Worm (Caenorhabditis elegans): ENCODE measurements around the gene mtp-18.

DNA sequence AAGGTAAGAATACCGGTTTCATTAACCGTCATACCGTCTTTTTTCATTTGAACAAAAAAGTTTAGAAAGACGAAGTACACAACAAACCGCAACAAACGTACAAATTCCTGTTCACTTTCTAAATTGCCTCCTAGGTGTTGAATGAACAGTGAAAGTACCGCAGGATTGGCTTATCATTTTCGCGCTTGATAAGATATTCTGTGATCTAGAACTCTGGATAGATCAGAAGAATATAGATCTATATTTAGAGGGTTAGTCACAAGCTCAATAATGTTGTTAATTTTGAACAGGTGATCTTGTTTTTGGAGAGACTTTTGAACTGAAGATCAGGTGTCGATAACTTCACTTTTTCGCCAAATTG is 48.4 kb upstream of the mtp-18 start:
- no peak for TF ChIP-seq him-1 (tag; optimal IDR thresholded peaks at IDR 0.05)
- TF ChIP-seq W03F9.2 (tag; optimal IDR thresholded peaks at IDR 0.05), result no peak

Data from whole organism, L4/young adult.